Fruit fly (Drosophila melanogaster) S2 (cell line): Measurements from ENCODE around the gene oc.

ENCODE experiments used
- CG8478 ChIP-seq: fragments of >200 bp; optimal IDR thresholded peaks from 2 replicates; lab custom pipeline; 2018
- CTCF ChIP-seq, 2 experiments: fragments of >200 bp; optimal IDR thresholded peaks; 2 replicates each; lab custom pipeline; 2018

oc gene

DNA sequence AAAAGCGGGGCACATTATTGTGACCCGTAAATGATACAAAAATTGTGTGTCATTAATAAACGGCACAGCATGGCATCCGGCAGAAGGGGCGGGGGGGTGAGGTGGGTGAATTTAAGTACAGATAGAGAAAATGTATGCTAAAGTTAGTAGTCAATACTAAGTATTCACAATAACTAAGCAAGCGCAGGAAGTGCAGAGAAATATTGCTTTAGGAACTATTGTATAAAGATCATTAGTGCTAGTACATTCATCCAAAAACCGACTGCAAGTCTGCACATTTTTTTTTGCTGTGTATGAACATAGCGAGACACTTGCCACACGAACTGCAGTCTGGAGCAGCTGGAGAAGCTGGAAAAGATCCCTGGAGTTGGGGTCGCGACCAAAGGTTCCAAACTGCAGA, 19.0 kb upstream of the oc start:
- TF ChIP-seq CG8478 = no peak
- TF ChIP-seq CTCF (optimal IDR thresholded peaks at IDR 0.05; lab: Kevin White, UChicago) = no peak

DNA sequence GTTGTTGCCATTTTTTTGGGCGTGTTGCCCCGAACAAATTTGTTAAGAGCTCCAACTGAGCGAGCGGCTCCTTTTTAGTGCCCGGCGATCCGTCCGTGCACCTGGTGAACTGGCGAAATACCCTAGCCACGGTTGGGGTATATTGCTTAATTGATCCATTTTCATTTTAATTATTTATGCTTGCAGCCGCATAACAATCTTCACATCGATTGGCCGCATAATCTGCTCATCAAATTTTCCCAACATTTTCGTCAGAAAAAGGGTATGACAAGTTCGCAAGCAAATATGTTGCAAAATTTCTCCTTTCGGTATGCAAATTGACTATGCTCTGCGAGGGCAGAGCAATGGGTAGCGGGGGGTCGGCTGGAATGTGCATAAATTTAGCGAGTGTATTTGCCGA, 17.2 kb upstream of the oc start:
- TF ChIP-seq CG8478 (no peak), CTCF (optimal IDR thresholded peaks at IDR 0.05; lab: Kevin White, UChicago) (no peak)

DNA sequence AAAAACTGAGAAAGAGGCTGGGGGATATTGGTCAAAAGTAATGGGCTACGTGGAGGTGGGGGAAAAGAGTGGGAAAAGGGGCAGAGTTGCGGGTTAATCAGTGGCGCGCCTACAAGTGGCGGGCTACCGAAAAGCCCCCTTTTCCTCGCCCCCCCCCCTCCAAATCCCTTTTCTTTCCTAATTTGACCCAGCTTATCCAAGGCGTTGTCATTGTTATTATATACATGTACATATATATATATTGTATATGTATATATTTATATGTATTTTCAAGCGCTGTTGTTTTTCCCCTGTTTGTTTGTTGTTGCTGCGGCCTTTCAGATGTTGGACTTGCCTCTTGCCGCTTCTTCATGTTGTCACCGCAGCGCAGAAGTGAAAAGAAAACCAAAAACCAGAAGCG, 16.6 kb upstream of the oc start:
- TF ChIP-seq CG8478 (no peak), CTCF (optimal IDR thresholded peaks at IDR 0.05; lab: Kevin White, UChicago) (no peak)

DNA sequence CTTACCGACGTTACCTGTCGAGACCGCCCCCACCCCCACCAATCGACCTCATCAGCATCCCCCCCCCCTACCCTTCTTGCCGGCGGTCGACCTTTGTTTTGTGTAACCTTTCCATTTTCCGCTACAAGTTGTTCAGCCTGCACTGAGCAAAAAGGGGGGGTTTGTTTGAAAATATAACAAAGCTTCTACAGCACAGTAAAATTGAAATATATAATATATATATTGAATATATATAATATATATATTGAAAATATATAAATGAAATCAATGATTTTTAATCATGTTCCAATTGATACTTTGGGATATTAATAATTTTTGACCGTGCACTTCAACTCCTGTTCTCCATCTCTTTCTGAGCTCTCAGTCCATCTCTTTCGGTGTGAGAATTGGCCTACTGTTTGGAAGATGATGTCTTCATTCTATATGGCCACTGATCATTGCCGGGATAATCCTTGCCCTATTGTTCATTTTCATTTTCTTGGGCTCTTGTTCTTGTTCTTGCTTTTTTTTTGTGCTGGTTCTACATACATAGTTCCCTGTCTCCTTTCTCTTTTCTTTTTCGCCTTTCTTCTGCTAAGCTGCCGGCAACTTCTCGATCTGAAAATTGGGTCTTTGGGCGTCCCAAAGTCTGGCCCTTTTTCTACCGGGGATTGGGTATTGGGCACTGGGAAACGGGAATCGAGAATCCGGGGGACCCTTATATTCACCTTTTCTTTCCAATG, 15.3 kb upstream of the oc start:
- TF ChIP-seq CG8478 = no peak
- no peak for TF ChIP-seq CTCF (optimal IDR thresholded peaks at IDR 0.05; lab: Kevin White, UChicago)

DNA sequence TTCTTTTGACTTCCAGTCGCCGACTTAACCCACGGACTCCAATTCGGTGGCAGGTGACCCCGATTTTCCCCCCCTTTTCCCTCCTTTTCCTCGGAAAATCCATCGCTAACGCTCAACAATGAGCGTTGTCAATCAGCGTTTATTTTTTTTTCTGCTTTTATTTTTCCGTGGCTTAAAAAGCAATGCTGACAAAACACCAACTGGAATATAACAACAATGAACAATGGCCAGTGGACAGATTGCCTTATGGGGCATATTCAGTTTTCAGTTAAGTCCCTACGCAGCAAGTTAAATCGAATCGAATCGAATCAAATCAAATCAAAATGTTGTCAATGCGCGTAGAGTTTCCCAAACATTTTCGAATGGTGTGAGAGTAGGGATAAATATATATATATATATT, 13.3 kb upstream of the oc start:
- TF ChIP-seq CG8478 (no peak), CTCF (optimal IDR thresholded peaks at IDR 0.05; lab: Kevin White, UChicago) (no peak)

DNA sequence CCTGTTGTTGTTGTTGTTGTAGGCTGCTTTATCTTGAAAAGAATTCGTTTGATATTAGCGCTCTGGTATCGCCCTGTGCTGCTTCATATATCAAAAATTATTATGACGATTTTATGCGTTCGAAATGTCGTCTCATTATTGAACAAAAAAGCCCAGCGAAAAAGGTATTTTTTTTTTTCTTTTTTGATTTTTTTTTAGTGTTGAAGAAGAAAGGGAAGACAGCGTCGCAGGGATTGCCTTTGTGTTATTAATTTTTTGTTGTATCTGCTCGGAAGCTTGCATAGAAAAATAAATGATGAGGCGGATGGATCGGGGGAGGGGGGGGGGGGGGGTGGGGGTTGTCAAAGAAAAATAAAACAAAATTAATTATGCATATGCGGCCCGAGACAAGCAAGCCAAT, 11.8 kb upstream of the oc start:
- TF ChIP-seq CG8478 (no peak), CTCF (optimal IDR thresholded peaks at IDR 0.05; lab: Kevin White, UChicago) (no peak)

DNA sequence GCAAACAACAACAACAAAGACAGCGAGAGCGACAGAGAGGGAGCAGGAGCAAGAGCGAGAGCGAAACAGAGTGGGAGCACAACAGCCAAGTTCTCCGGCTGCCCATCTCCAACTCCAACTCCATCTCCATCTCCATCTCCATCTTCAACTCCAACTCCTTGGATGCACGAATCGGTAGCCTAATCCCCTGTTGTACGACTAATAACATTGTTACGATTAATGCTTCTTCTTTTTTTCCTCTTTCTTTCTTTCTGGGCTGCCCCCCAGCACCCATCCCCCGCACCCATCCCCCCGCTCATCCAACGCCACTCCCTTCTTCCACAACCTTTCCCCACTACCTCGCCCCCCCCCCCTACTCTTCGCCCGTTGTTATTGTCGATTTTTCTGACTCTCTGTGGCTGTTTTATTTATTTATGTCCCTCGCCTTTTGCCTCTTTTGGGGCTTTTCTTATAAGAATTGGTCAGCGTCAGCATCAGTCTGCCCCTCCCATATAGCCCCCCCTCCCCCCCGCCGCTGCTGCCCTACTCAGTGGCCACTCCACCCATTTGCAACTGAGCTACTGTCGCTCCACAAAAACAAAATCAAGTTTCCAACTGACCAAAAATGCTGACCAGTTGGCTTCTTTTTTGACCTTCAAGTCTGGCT, 10.8 kb upstream of the oc start:
- TF ChIP-seq CTCF (optimal IDR thresholded peaks at IDR 0.05; lab: Kevin White, UChicago) (no peak), CG8478 (no peak)

DNA sequence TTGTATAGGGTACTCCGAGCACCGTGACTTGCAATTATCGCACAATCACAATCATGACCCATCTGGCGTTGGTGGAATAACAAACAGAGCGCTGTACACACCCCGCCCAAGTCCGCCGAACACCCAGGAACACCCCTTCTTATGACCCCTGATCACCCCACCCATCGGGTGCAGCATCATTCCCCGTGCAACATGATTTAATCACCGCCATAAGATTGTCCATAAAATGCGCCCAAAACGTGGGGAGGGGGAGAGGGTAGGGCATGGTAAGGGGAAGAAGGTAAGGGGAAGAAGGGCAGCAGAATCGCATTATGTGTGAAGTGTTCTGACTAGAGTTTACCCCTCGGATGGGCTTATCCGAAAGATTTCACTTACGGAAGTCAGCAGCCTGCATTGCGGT, 9.9 kb upstream of the oc start:
- TF ChIP-seq CG8478 = no peak
- TF ChIP-seq CTCF (optimal IDR thresholded peaks at IDR 0.05; lab: Kevin White, UChicago) = no peak

DNA sequence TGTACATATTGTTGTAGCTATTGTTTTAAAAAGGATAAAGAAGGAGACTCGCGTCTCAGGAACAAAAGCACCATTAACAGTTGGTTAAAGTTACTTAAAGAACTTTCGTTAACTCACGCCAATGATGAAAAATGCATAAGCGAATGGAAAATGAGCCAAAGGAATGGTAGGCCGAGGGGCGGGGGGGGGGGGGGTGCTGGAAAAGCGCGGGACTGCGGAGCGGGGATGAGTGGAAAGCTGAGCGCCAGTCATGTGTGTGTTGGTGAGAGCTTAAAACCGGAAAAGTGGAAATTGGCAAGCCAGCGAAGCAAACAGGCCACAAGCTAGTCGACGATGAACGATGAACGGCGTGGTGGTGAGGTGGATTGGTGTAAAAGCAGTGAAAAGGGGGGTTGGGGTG, 7.6 kb upstream of the oc start:
- TF ChIP-seq CTCF (optimal IDR thresholded peaks at IDR 0.05; lab: Kevin White, UChicago) = no peak
- TF ChIP-seq CG8478 = no peak

DNA sequence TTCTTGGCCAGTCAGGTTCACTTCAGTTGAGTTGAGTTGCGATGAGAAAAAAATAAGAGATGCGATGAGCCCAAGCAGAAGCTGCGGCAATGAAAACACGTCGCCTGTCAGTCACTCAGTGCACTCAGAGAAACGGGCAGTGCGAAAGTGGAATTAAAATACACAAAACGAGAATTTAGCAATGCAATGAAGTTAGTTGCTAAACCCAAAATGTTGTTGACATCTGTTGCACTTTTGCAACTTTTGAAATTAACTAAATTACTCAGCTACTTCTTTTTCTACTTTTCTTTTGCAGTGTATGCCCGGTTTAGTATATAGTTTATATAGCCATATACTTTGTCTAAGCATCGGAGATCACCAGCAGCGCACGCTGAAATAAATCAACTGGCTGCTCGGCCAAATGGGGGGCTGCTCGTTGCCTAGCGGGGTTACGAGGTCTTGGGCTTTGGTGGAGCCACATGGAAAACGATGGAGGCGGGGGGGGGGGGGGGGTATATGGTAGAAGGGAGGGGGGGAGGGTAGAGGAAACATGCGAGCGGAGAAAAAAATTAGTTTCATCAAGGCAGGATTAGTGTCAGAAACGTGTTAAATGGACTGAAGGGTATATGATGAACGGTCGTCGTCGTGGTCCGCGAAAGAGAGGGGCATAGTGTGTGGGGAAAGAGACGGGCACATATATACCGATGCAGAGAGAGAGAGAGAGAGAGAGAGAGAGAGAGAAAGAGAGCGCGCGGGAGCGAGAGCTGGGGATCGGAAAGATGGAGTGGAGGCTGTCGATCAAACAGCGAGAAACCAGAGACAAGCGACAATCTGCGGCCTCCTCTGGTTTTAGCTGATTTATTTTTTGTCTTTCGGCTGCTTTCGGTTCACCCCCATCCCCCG, 6.3 kb upstream of the oc start:
- no peak for TF ChIP-seq CTCF (optimal IDR thresholded peaks at IDR 0.05; lab: Kevin White, UChicago)
- no peak for TF ChIP-seq CG8478

DNA sequence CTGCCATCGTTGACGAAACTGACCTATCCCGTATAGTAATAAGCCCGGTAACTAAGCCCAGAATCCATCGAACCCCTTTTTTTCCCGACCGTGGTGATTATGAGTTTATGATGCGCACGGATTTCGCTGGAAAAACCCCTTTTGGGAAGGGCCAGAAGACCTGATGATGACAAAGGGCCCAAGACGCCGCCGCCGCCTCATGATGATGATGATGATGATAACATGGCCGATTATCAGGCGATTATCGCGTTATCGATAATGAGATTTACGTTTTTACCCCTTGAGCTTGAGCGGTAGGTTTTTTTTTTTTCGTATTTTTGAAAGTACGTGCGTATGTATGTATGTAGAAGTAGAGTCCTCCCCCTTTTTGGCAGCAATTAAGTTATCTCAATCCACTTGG, 4.7 kb upstream of the oc start:
- no peak for TF ChIP-seq CG8478

DNA sequence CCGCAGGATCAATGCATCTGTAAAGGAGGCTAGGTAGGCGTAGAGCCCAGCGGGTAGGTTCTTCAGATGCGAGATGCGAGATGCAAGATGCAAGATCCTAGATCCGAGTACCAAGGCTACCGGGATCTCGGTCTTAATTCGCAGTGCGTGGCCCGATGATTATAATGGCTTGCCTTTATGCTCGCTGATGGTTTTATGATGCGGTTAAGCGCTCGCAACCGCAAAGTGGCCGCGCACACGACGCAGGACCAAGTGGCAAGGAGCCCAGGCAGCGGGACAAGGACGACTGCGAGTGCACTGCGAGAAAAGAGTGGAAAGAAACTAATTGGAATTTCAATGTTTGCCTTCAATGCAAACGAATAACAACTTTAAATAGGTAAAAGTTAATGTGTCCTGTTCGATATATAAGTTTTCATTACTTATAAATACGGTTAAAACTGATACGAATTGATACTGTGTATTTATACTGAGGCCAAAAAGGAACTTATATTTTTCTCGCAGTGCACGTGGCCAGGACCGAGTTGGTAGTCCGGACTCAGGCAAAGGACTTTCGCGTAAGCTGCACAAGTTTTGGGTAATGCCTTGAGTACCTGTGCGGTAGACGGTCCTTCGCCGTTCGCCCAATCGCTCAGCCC, 3.6 kb upstream of the oc start:
- TF ChIP-seq CTCF (optimal IDR thresholded peaks at IDR 0.05; lab: Kevin White, UChicago) (no peak), CG8478 (no peak)

DNA sequence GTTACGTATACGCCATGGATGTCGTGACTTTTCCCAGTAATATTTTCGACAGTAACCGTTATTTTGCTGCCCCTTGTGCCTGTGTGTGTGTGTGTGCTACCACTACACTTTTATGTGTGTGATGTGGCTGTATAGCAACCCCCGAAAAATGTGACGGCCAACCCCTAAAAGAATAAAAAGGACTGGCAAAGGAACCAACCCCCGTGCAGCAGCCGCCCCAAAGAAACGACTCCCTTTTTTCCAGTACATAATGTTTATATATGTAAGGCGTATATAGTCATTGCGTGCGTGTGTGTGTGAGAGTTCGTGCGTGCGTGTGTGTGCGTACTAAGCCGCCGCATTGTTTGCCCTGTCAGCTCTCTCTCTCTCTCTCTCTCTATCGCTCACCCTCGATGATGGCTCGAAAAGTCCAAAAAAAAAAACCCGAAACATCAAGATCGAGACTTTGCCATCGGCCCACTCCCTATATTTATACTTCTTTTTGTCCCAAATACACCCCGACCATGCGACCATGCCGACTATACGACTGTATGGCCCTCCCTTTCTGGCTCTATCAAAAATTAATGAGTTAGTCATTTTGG, 9.8 kb downstream of the oc start:
- TF ChIP-seq CG8478 (no peak), CTCF (optimal IDR thresholded peaks at IDR 0.05; lab: Kevin White, UChicago) (no peak)

DNA sequence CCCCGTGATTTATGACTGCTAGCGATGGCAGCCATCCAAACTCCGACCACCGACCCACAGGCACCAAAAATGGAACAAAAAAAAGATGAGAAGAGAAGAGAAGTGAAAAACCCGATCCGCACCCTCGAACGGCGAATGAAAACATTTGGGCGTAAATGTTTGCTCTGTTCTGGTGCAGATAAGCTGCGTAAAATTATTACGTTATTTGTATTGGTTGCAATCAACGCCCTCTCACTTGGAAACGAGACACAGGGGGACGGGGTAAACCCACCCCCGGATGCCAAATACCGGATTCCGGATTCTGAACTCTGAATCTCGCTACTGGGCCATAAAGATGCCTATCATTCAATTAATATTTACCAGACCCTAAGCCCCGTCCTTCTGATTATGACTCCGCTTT, 13.5 kb downstream of the oc start:
- TF ChIP-seq CTCF (optimal IDR thresholded peaks at IDR 0.05; lab: Kevin White, UChicago) (no peak), CG8478 (no peak)
